Fruit fly (Drosophila melanogaster) whole organism, embryonic: ENCODE measurements around the gene CG18171.

Experiments used
- BtbVII ChIP-seq: fragments of 200-800 bp; sonication (Bioruptor generic); optimal IDR thresholded peaks from 3 replicates; lab custom pipeline; 2017; ENCODE audit warnings: missing biosample characterization, mild to moderate bottlenecking, missing genetic modification characterization
- CG11695 ChIP-seq: fragments of 200-800 bp; sonication (Bioruptor generic); IDR thresholded peaks from 3 replicates; pipeline ENCODE4 v1.3.6; 2022; ENCODE audit warnings: missing biosample characterization, missing genetic modification characterization
- CG14965 ChIP-seq: fragments of 200-800 bp; sonication (Bioruptor generic); optimal IDR thresholded peaks from 2 replicates; lab custom pipeline; 2016; ENCODE audit warnings: missing biosample characterization, missing genetic modification characterization, borderline replicate concordance
- CG15696 ChIP-seq: fragments of 200-800 bp; sonication (Bioruptor generic); optimal IDR thresholded peaks from 2 replicates; lab custom pipeline; 2019; ENCODE audit warnings: missing biosample characterization, mild to moderate bottlenecking, missing genetic modification characterization, moderate library complexity
- CG1602 ChIP-seq: fragments of 200-800 bp; sonication (Bioruptor generic); optimal IDR thresholded peaks from 3 replicates; lab custom pipeline; 2016; ENCODE audit warnings: missing biosample characterization, missing genetic modification characterization
- CG1603 ChIP-seq: fragments of 200-800 bp; sonication (Bioruptor generic); optimal IDR thresholded peaks from 2 replicates; lab custom pipeline; 2019; ENCODE audit warnings: missing biosample characterization, mild to moderate bottlenecking, missing genetic modification characterization, moderate library complexity
- CG1792 ChIP-seq: fragments of 200-800 bp; sonication (Bioruptor generic); optimal IDR thresholded peaks from 2 replicates; lab custom pipeline; 2016; ENCODE audit warnings: missing biosample characterization, missing genetic modification characterization
- CG1832 ChIP-seq: fragments of 200-800 bp; sonication (Bioruptor generic); optimal IDR thresholded peaks from 2 replicates; lab custom pipeline; 2017; ENCODE audit warnings: missing biosample characterization, mild to moderate bottlenecking, missing genetic modification characterization, inconsistent platforms
- CG2129 ChIP-seq: fragments of 200-800 bp; sonication (Bioruptor generic); IDR thresholded peaks from 2 replicates; pipeline ENCODE4 v1.3.6; 2022; ENCODE audit warnings: missing biosample characterization, missing genetic modification characterization; ENCODE audit not compliant: partially characterized antibody
- CG30403 ChIP-seq: fragments of 200-800 bp; sonication (Bioruptor generic); optimal IDR thresholded peaks from 3 replicates; lab custom pipeline; 2016; ENCODE audit warnings: missing biosample characterization, missing genetic modification characterization
- CG31224 ChIP-seq: fragments of 200-800 bp; sonication (Bioruptor generic); IDR thresholded peaks from 2 replicates; pipeline ENCODE4 v1.3.6; 2022; ENCODE audit warnings: missing biosample characterization, missing genetic modification characterization
- CG3281 ChIP-seq: fragments of 200-800 bp; sonication (Bioruptor generic); optimal IDR thresholded peaks from 3 replicates; lab custom pipeline; 2017; ENCODE audit warnings: missing biosample characterization, mild to moderate bottlenecking, missing genetic modification characterization
- CG4617 ChIP-seq: fragments of 200-800 bp; sonication (Bioruptor generic); optimal IDR thresholded peaks from 3 replicates; lab custom pipeline; 2016; ENCODE audit warnings: missing biosample characterization, missing genetic modification characterization, borderline replicate concordance
- CG4707 ChIP-seq: fragments of 200-800 bp; sonication (Bioruptor generic); optimal IDR thresholded peaks from 2 replicates; lab custom pipeline; 2018; ENCODE audit warnings: missing biosample characterization, mild to moderate bottlenecking, missing genetic modification characterization, moderate library complexity
- CG4730 ChIP-seq: fragments of 200-800 bp; sonication (Bioruptor generic); IDR thresholded peaks from 2 replicates; pipeline ENCODE4 v1.3.6; 2022; ENCODE audit warnings: missing biosample characterization, missing genetic modification characterization
- CG6272 ChIP-seq: fragments of 200-800 bp; sonication (Bioruptor generic); IDR thresholded peaks from 2 replicates; pipeline ENCODE4 v1.3.6; 2022; ENCODE audit warnings: missing biosample characterization, missing genetic modification characterization
- CG7271 ChIP-seq: fragments of 200-800 bp; sonication (Bioruptor generic); optimal IDR thresholded peaks from 2 replicates; lab custom pipeline; 2018; ENCODE audit warnings: missing biosample characterization, mild to moderate bottlenecking, missing genetic modification characterization, moderate library complexity
- CG8388 ChIP-seq: fragments of 200-800 bp; sonication (Bioruptor generic); optimal IDR thresholded peaks from 2 replicates; lab custom pipeline; 2019; ENCODE audit warnings: missing biosample characterization, mild to moderate bottlenecking, missing genetic modification characterization, moderate library complexity
- CG8944 ChIP-seq: fragments of 200-800 bp; sonication (Bioruptor generic); optimal IDR thresholded peaks from 3 replicates; lab custom pipeline; 2016; ENCODE audit warnings: missing biosample characterization, missing genetic modification characterization
- D19A ChIP-seq: fragments of 200-800 bp; optimal IDR thresholded peaks from 3 replicates; lab custom pipeline; 2019; ENCODE audit warnings: missing biosample characterization, mild to moderate bottlenecking, missing genetic modification characterization, moderate library complexity
- Dbx ChIP-seq: fragments of 200-800 bp; sonication (Bioruptor generic); IDR thresholded peaks from 3 replicates; pipeline ENCODE4 v1.3.6; 2022; ENCODE audit warnings: missing biosample characterization, missing genetic modification characterization
- Dek ChIP-seq: fragments of 200-800 bp; sonication (Bioruptor generic); optimal IDR thresholded peaks from 3 replicates; lab custom pipeline; 2019; ENCODE audit warnings: missing biosample characterization, mild to moderate bottlenecking, missing genetic modification characterization, moderate library complexity
- Dll ChIP-seq: fragments of 200-800 bp; sonication (Bioruptor generic); IDR thresholded peaks from 4 replicates; pipeline ENCODE4 v1.3.6; 2022; ENCODE audit warnings: missing biosample characterization, missing genetic modification characterization; ENCODE audit not compliant: partially characterized antibody
- Eip74EF ChIP-seq, 2 experiments: fragments of 200-800 bp in 1 of 2; fragments of >200 bp in 1 of 2; sonication (Bioruptor generic) in 1 of 2; optimal IDR thresholded peaks; 2 replicates each; lab custom pipeline; 2017 to 2019; ENCODE audit warnings: missing biosample characterization in 2 of 2, missing genetic modification characterization in 2 of 2, mild to moderate bottlenecking in 1 of 2, moderate library complexity in 1 of 2
- GATAe ChIP-seq: fragments of 200-800 bp; sonication (Bioruptor generic); conservative IDR thresholded peaks from 2 replicates; pipeline ENCODE4 v1.3.6; 2022; ENCODE audit warnings: missing biosample characterization, missing genetic modification characterization
- HLH4C ChIP-seq: fragments of 200-800 bp; sonication (Bioruptor generic); IDR thresholded peaks from 3 replicates; pipeline ENCODE4 v1.3.6; 2022; ENCODE audit warnings: missing biosample characterization, missing genetic modification characterization; ENCODE audit not compliant: partially characterized antibody
- Hr51 ChIP-seq, 2 experiments: fragments of 200-800 bp; sonication (Bioruptor generic); optimal IDR thresholded peaks; 2 replicates in 1 of 2; 3 replicates in 1 of 2; lab custom pipeline; 2016 to 2018; ENCODE audit warnings: missing biosample characterization in 2 of 2, missing genetic modification characterization in 2 of 2, mild to moderate bottlenecking in 1 of 2, moderate library complexity in 1 of 2
- Neu2 ChIP-seq: fragments of 200-800 bp; sonication (Bioruptor generic); optimal IDR thresholded peaks from 3 replicates; lab custom pipeline; 2016; ENCODE audit warnings: missing biosample characterization, missing genetic modification characterization, borderline replicate concordance
- Nf-YC ChIP-seq: fragments of 200-800 bp; optimal IDR thresholded peaks from 3 replicates; lab custom pipeline; 2019; ENCODE audit warnings: missing biosample characterization, mild to moderate bottlenecking, missing genetic modification characterization, moderate library complexity
- Pdp1 ChIP-seq, 2 experiments: fragments of 200-800 bp; sonication (Bioruptor generic); optimal IDR thresholded peaks; 3 replicates each; lab custom pipeline; 2016; ENCODE audit warnings: missing biosample characterization in 2 of 2, missing genetic modification characterization in 2 of 2, mild to moderate bottlenecking in 1 of 2, moderate library complexity in 1 of 2
- Poxn ChIP-seq: fragments of 200-800 bp; sonication (Bioruptor generic); IDR thresholded peaks from 2 replicates; pipeline ENCODE4 v1.3.6; 2022; ENCODE audit warnings: missing biosample characterization, missing genetic modification characterization
- YL-1 ChIP-seq: fragments of 200-800 bp; sonication (Bioruptor generic); optimal IDR thresholded peaks from 3 replicates; lab custom pipeline; 2017; ENCODE audit warnings: missing biosample characterization, mild to moderate bottlenecking, missing genetic modification characterization
- abd-A ChIP-seq: fragments of 200-800 bp; sonication (Bioruptor generic); optimal IDR thresholded peaks from 3 replicates; lab custom pipeline; 2019; ENCODE audit warnings: missing biosample characterization, mild to moderate bottlenecking, missing genetic modification characterization, moderate library complexity
- dan ChIP-seq: fragments of 200-800 bp; sonication (Bioruptor generic); IDR thresholded peaks from 2 replicates; pipeline ENCODE4 v1.3.6; 2022; ENCODE audit warnings: missing biosample characterization, missing genetic modification characterization
- dysf ChIP-seq: fragments of 200-800 bp; sonication (Bioruptor generic); IDR thresholded peaks from 3 replicates; pipeline ENCODE4 v1.3.6; 2022; ENCODE audit warnings: missing biosample characterization, missing genetic modification characterization
- her ChIP-seq: fragments of 200-800 bp; sonication (Bioruptor generic); optimal IDR thresholded peaks from 2 replicates; lab custom pipeline; 2016; ENCODE audit warnings: missing biosample characterization, missing genetic modification characterization
- insv ChIP-seq, 2 experiments: fragments of 200-800 bp; sonication (Bioruptor generic); optimal IDR thresholded peaks; 3 replicates each; lab custom pipeline; 2016 to 2018; ENCODE audit warnings: missing biosample characterization in 2 of 2, missing genetic modification characterization in 2 of 2
- inv ChIP-seq: fragments of 200-800 bp; sonication (Bioruptor generic); IDR thresholded peaks from 2 replicates; pipeline ENCODE4 v1.3.6; 2022; ENCODE audit warnings: missing biosample characterization, missing genetic modification characterization; ENCODE audit not compliant: partially characterized antibody
- jumu ChIP-seq: fragments of 200-800 bp; sonication (Bioruptor generic); optimal IDR thresholded peaks from 3 replicates; lab custom pipeline; 2016; ENCODE audit warnings: missing biosample characterization, missing genetic modification characterization
- kay ChIP-seq: fragments of 200-800 bp; sonication (Bioruptor generic); optimal IDR thresholded peaks from 2 replicates; lab custom pipeline; 2016; ENCODE audit warnings: missing biosample characterization, missing genetic modification characterization
- nau ChIP-seq: fragments of 200-800 bp; sonication (Bioruptor generic); optimal IDR thresholded peaks from 3 replicates; lab custom pipeline; 2017; ENCODE audit warnings: missing biosample characterization, mild to moderate bottlenecking, missing genetic modification characterization, missing genetic modification reagents
- peb ChIP-seq: fragments of 200-800 bp; sonication (Bioruptor generic); IDR thresholded peaks from 2 replicates; pipeline ENCODE4 v1.3.6; 2022; ENCODE audit warnings: missing biosample characterization, missing genetic modification characterization
- psq ChIP-seq: fragments of 200-800 bp; sonication (Bioruptor generic); optimal IDR thresholded peaks from 2 replicates; lab custom pipeline; 2017; ENCODE audit warnings: missing biosample characterization, missing genetic modification characterization
- row ChIP-seq: fragments of 200-800 bp; sonication (Bioruptor generic); IDR thresholded peaks from 3 replicates; pipeline ENCODE4 v1.3.6; 2022; ENCODE audit warnings: missing biosample characterization, missing genetic modification characterization
- sc ChIP-seq, 3 experiments: fragments of >200 bp in 2 of 3; fragments of 200-800 bp in 1 of 3; sonication (Bioruptor generic) in 1 of 3; optimal IDR thresholded peaks; 2 replicates in 2 of 3; 3 replicates in 1 of 3; lab custom pipeline; 2017; ENCODE audit warnings: mild to moderate bottlenecking in 1 of 3, missing biosample characterization in 1 of 3, missing genetic modification characterization in 1 of 3, missing genetic modification reagents in 1 of 3
- sisA ChIP-seq: fragments of 200-800 bp; sonication (Bioruptor generic); IDR thresholded peaks from 2 replicates; pipeline ENCODE4 v1.3.6; 2022; ENCODE audit warnings: missing biosample characterization, missing genetic modification characterization
- slbo ChIP-seq: fragments of 200-800 bp; sonication (Bioruptor generic); IDR thresholded peaks from 2 replicates; pipeline ENCODE4 v1.3.6; 2022; ENCODE audit warnings: missing biosample characterization, missing genetic modification characterization
- sna ChIP-seq: fragments of 200-800 bp; sonication (Bioruptor generic); IDR thresholded peaks from 2 replicates; pipeline ENCODE4 v1.3.6; 2022; ENCODE audit warnings: missing biosample characterization, missing genetic modification characterization; ENCODE audit not compliant: partially characterized antibody
- so ChIP-seq: fragments of 200-800 bp; sonication (Bioruptor generic); IDR thresholded peaks from 3 replicates; pipeline ENCODE4 v1.3.6; 2022; ENCODE audit warnings: missing biosample characterization, missing genetic modification characterization
- tna ChIP-seq: fragments of 200-800 bp; sonication (Bioruptor generic); IDR thresholded peaks from 2 replicates; pipeline ENCODE4 v1.3.6; 2022; ENCODE audit warnings: missing biosample characterization, missing genetic modification characterization; ENCODE audit not compliant: partially characterized antibody

Gene CG18171

dm6 chr3L:1741107-1741506 lies 18.2 kb upstream of the CG18171 start (continued):
- no peak for TF ChIP-seq nau (GFP tag; lab: Kevin White, UChicago)
- TF ChIP-seq Dbx (GFP tag; lab: Robert Waterston, UW), result no peak
- no peak for TF ChIP-seq CG1603 (tag; lab: Kevin White, UChicago)
- no peak for TF ChIP-seq inv (GFP tag; lab: Robert Waterston, UW)
- no peak for TF ChIP-seq Dek (tag; lab: Kevin White, UChicago)
- TF ChIP-seq HLH4C (GFP tag; lab: Robert Waterston, UW), result no peak
- TF ChIP-seq dan (GFP tag; lab: Robert Waterston, UW), result no peak
- TF ChIP-seq CG14965 (GFP tag; lab: Kevin White, UChicago), result no peak
- TF ChIP-seq CG4617 (GFP tag; lab: Kevin White, UChicago), result no peak
- TF ChIP-seq CG30403, result peak; percentile 45
- TF ChIP-seq kay (GFP tag; lab: Kevin White, UChicago), result no peak
- no peak for TF ChIP-seq CG8388
- TF ChIP-seq sc (optimal IDR thresholded peaks at IDR 0.05; lab: Kevin White, UChicago), result no peak
- no peak for TF ChIP-seq sc (GFP tag; optimal IDR thresholded peaks at IDR 0.05; lab: Kevin White, UChicago)
- TF ChIP-seq abd-A (tag; lab: Kevin White, UChicago), result no peak
- TF ChIP-seq row, result no peak; the same call in 1 of the 3 replicates
- no peak for TF ChIP-seq YL-1 (GFP tag; lab: Kevin White, UChicago)
- no peak for TF ChIP-seq CG1832 (GFP tag; lab: Kevin White, UChicago)
- peak in 1 of 2 experiments; percentile 64 for TF ChIP-seq Hr51 (GFP tag; optimal IDR thresholded peaks at IDR 0.05; lab: Kevin White, UChicago)
- no peak for TF ChIP-seq CG8944 (GFP tag; lab: Kevin White, UChicago)
- TF ChIP-seq jumu, result no peak
- TF ChIP-seq her, result no peak
- TF ChIP-seq sisA (GFP tag; lab: Robert Waterston, UW), result 0 out of 2 replicates have a peak, but pooled peaks have one; percentile 15
- no peak for TF ChIP-seq tna
- no peak for TF ChIP-seq so
- no peak for TF ChIP-seq Neu2
- no peak for TF ChIP-seq CG31224 (GFP tag; lab: Robert Waterston, UW)
- no peak for TF ChIP-seq Poxn (GFP tag; lab: Robert Waterston, UW)
- no peak for TF ChIP-seq peb
- no peak for TF ChIP-seq GATAe (GFP tag; lab: Robert Waterston, UW)
- TF ChIP-seq D19A, result no peak
- no peak for TF ChIP-seq CG1792 (GFP tag; lab: Kevin White, UChicago)
- TF ChIP-seq CG4730 (GFP tag; lab: Robert Waterston, UW), result no peak
- TF ChIP-seq CG3281 (GFP tag; lab: Kevin White, UChicago), result no peak
- no peak for TF ChIP-seq insv (GFP tag; optimal IDR thresholded peaks at IDR 0.05; lab: Kevin White, UChicago)
- TF ChIP-seq CG7271 (tag; lab: Kevin White, UChicago), result no peak
- TF ChIP-seq Pdp1 (GFP tag; optimal IDR thresholded peaks at IDR 0.05; lab: Kevin White, UChicago), result no peak
- no peak for TF ChIP-seq CG4707 (GFP tag; lab: Kevin White, UChicago)
- 0 out of 2 replicates have a peak, but pooled peaks have one; percentile 7 for TF ChIP-seq slbo (GFP tag; lab: Robert Waterston, UW)
- no peak for TF ChIP-seq psq (GFP tag; lab: Kevin White, UChicago)
- TF ChIP-seq CG2129 (GFP tag; lab: Robert Waterston, UW), result no peak
- no peak for TF ChIP-seq Dll
- TF ChIP-seq CG15696 (tag; lab: Kevin White, UChicago), result no peak
- TF ChIP-seq Eip74EF (GFP tag; optimal IDR thresholded peaks at IDR 0.05; lab: Kevin White, UChicago), result no peak
- TF ChIP-seq sna (GFP tag; lab: Robert Waterston, UW), result no peak
- no peak for TF ChIP-seq dysf (GFP tag; lab: Robert Waterston, UW)
- TF ChIP-seq BtbVII (GFP tag; lab: Kevin White, UChicago), result no peak
- TF ChIP-seq CG1602, result peak; percentile 7
- no peak for TF ChIP-seq CG11695 (GFP tag; lab: Robert Waterston, UW)
- no peak for TF ChIP-seq Nf-YC (tag; lab: Kevin White, UChicago)
- TF ChIP-seq CG6272 (GFP tag; lab: Robert Waterston, UW), result no peak
